Worm (Caenorhabditis elegans): ENCODE measurements around the gene F31B9.2.

ce11 chrX:15939759-15940334, 22.7 kb downstream of the F31B9.2 start:
- TF ChIP-seq lin-13 (GFP tag; optimal IDR thresholded peaks at IDR 0.05) = no peak
- TF ChIP-seq fos-1 (tag; optimal IDR thresholded peaks at IDR 0.05) = no peak
- no peak for TF ChIP-seq rnt-1 (tag; optimal IDR thresholded peaks at IDR 0.05)
- TF ChIP-seq ceh-82 (tag; optimal IDR thresholded peaks at IDR 0.05) = no peak
- TF ChIP-seq nhr-77 (tag; optimal IDR thresholded peaks at IDR 0.05) = no peak
- TF ChIP-seq nhr-71 (tag; optimal IDR thresholded peaks at IDR 0.05) = no peak
- no peak for TF ChIP-seq ztf-11 (tag; optimal IDR thresholded peaks at IDR 0.05)
- no peak for TF ChIP-seq blmp-1 (tag; optimal IDR thresholded peaks at IDR 0.05)
- no peak for TF ChIP-seq isw-1 (GFP tag; IDR thresholded peaks at IDR 0.05)
